Fruit fly (Drosophila melanogaster) whole organism, embryonic: ENCODE data around the gene CG5715.

ENCODE experiments used
- Abd-B ChIP-seq: fragments of 200-800 bp; sonication (Bioruptor generic); optimal IDR thresholded peaks from 2 replicates; lab custom pipeline; 2018; ENCODE audit warnings: missing biosample characterization, mild to moderate bottlenecking, missing genetic modification characterization, moderate library complexity
- C15 ChIP-seq: fragments of 200-800 bp; sonication (Bioruptor generic); IDR thresholded peaks from 3 replicates; pipeline ENCODE4 v1.3.6; 2022; ENCODE audit warnings: missing biosample characterization, missing genetic modification characterization
- CG1024 ChIP-seq: fragments of 200-800 bp; sonication (Bioruptor generic); IDR thresholded peaks from 2 replicates; pipeline ENCODE4 v1.3.6; 2022; ENCODE audit warnings: missing biosample characterization, missing genetic modification characterization
- CG10979 ChIP-seq: fragments of 200-800 bp; sonication (Bioruptor generic); optimal IDR thresholded peaks from 2 replicates; lab custom pipeline; 2018; ENCODE audit warnings: missing biosample characterization, mild to moderate bottlenecking, missing genetic modification characterization, moderate library complexity
- CG12236 ChIP-seq: fragments of 200-800 bp; sonication (Bioruptor generic); optimal IDR thresholded peaks from 2 replicates; lab custom pipeline; 2016; ENCODE audit warnings: missing biosample characterization, missing genetic modification characterization
- CG12391 ChIP-seq: fragments of 200-800 bp; sonication (Bioruptor generic); optimal IDR thresholded peaks from 3 replicates; lab custom pipeline; 2018; ENCODE audit warnings: missing biosample characterization, mild to moderate bottlenecking, missing genetic modification characterization, moderate library complexity
- CG15011 ChIP-seq: fragments of 200-800 bp; sonication (Bioruptor generic); optimal IDR thresholded peaks from 3 replicates; lab custom pipeline; 2018; ENCODE audit warnings: missing biosample characterization, mild to moderate bottlenecking, missing genetic modification characterization
- CG15073 ChIP-seq: fragments of 200-800 bp; sonication (Bioruptor generic); optimal IDR thresholded peaks from 2 replicates; lab custom pipeline; 2016; ENCODE audit warnings: missing biosample characterization, missing genetic modification characterization
- CG17328 ChIP-seq: fragments of 200-800 bp; sonication (Bioruptor generic); IDR thresholded peaks from 2 replicates; pipeline ENCODE4 v1.3.6; 2022; ENCODE audit warnings: missing biosample characterization, missing genetic modification characterization
- CG17568 ChIP-seq: fragments of 200-800 bp; sonication (Bioruptor generic); optimal IDR thresholded peaks from 2 replicates; lab custom pipeline; 2018; ENCODE audit warnings: missing biosample characterization, mild to moderate bottlenecking, missing genetic modification characterization, moderate library complexity
- CG2120 ChIP-seq: fragments of 200-800 bp; sonication (Bioruptor generic); optimal IDR thresholded peaks from 3 replicates; lab custom pipeline; 2016; ENCODE audit warnings: missing biosample characterization, missing genetic modification characterization
- CG2202 ChIP-seq: fragments of 200-800 bp; sonication (Bioruptor generic); optimal IDR thresholded peaks from 2 replicates; lab custom pipeline; 2018; ENCODE audit warnings: missing biosample characterization, mild to moderate bottlenecking, missing genetic modification characterization
- CG31224 ChIP-seq: fragments of 200-800 bp; sonication (Bioruptor generic); IDR thresholded peaks from 2 replicates; pipeline ENCODE4 v1.3.6; 2022; ENCODE audit warnings: missing biosample characterization, missing genetic modification characterization
- CG33213 ChIP-seq: fragments of 200-800 bp; sonication (Bioruptor generic); optimal IDR thresholded peaks from 3 replicates; lab custom pipeline; 2016; ENCODE audit warnings: missing biosample characterization, missing genetic modification characterization
- CG43689 ChIP-seq: fragments of 200-800 bp; sonication (Bioruptor generic); IDR thresholded peaks from 2 replicates; pipeline ENCODE4 v1.3.6; 2022; ENCODE audit warnings: missing biosample characterization, missing genetic modification characterization
- CG7786 ChIP-seq: fragments of 200-800 bp; sonication (Bioruptor generic); optimal IDR thresholded peaks from 2 replicates; lab custom pipeline; 2016; ENCODE audit warnings: missing biosample characterization, missing genetic modification characterization
- Camta ChIP-seq: fragments of 200-800 bp; sonication (Bioruptor generic); optimal IDR thresholded peaks from 2 replicates; lab custom pipeline; 2016; ENCODE audit warnings: missing biosample characterization, missing genetic modification characterization
- CkIIα-i1 ChIP-seq: fragments of 200-800 bp; sonication (Bioruptor generic); IDR thresholded peaks from 2 replicates; pipeline ENCODE4 v1.3.6; 2022; ENCODE audit warnings: missing biosample characterization, missing genetic modification characterization
- Dad ChIP-seq: fragments of 200-800 bp; sonication (Bioruptor generic); optimal IDR thresholded peaks from 3 replicates; lab custom pipeline; 2016; ENCODE audit warnings: missing biosample characterization, missing genetic modification characterization
- Dip2 ChIP-seq: fragments of 200-800 bp; sonication (Bioruptor generic); IDR thresholded peaks from 2 replicates; pipeline ENCODE4 v1.3.6; 2022; ENCODE audit warnings: missing biosample characterization, missing genetic modification characterization
- Elba2 ChIP-seq: fragments of 200-800 bp; sonication (Bioruptor generic); optimal IDR thresholded peaks from 3 replicates; lab custom pipeline; 2016; ENCODE audit warnings: missing biosample characterization, missing genetic modification characterization
- Ets97D ChIP-seq: fragments of 200-800 bp; sonication (Bioruptor generic); optimal IDR thresholded peaks from 3 replicates; lab custom pipeline; 2016; ENCODE audit warnings: missing biosample characterization, missing genetic modification characterization
- Gug ChIP-seq: fragments of 200-800 bp; sonication (Bioruptor generic); IDR thresholded peaks from 4 replicates; pipeline ENCODE4 v1.3.6; 2022; ENCODE audit warnings: missing biosample characterization, missing genetic modification characterization
- Hand ChIP-seq: fragments of 200-800 bp; sonication (Bioruptor generic); optimal IDR thresholded peaks from 2 replicates; lab custom pipeline; 2017; ENCODE audit warnings: mild to moderate bottlenecking, missing biosample characterization, missing genetic modification reagents, missing genetic modification characterization
- Hmx ChIP-seq: fragments of 200-800 bp; sonication (Bioruptor generic); optimal IDR thresholded peaks from 2 replicates; lab custom pipeline; 2016; ENCODE audit warnings: missing biosample characterization, missing genetic modification characterization
- Hr39 ChIP-seq: fragments of >200 bp; optimal IDR thresholded peaks from 2 replicates; lab custom pipeline; 2017
- Hr51 ChIP-seq, 2 experiments: fragments of 200-800 bp; sonication (Bioruptor generic); optimal IDR thresholded peaks; 2 replicates in 1 of 2; 3 replicates in 1 of 2; lab custom pipeline; 2016 to 2018; ENCODE audit warnings: missing biosample characterization in 2 of 2, missing genetic modification characterization in 2 of 2, mild to moderate bottlenecking in 1 of 2, moderate library complexity in 1 of 2
- Sin3A ChIP-seq: fragments of >200 bp; optimal IDR thresholded peaks from 2 replicates; lab custom pipeline; 2018
- Sox100B ChIP-seq: fragments of 200-800 bp; sonication (Bioruptor generic); optimal IDR thresholded peaks from 3 replicates; lab custom pipeline; 2018; ENCODE audit warnings: missing biosample characterization, mild to moderate bottlenecking, missing genetic modification characterization
- ab ChIP-seq: fragments of 200-800 bp; sonication (Bioruptor generic); optimal IDR thresholded peaks from 2 replicates; lab custom pipeline; 2016; ENCODE audit warnings: missing biosample characterization, missing genetic modification characterization
- btn ChIP-seq: fragments of 200-800 bp; sonication (Bioruptor generic); optimal IDR thresholded peaks from 2 replicates; lab custom pipeline; 2016; ENCODE audit warnings: missing biosample characterization, missing genetic modification characterization
- cg ChIP-seq: fragments of 200-800 bp; sonication (Bioruptor generic); optimal IDR thresholded peaks from 3 replicates; lab custom pipeline; 2019; ENCODE audit warnings: missing biosample characterization, mild to moderate bottlenecking, missing genetic modification characterization, moderate library complexity
- chinmo ChIP-seq: fragments of 200-800 bp; sonication (Bioruptor generic); IDR thresholded peaks from 4 replicates; pipeline ENCODE4 v1.3.6; 2022; ENCODE audit warnings: missing biosample characterization, missing genetic modification characterization; ENCODE audit not compliant: partially characterized antibody
- crc ChIP-seq: fragments of 200-800 bp; sonication (Bioruptor generic); optimal IDR thresholded peaks from 2 replicates; lab custom pipeline; 2016; ENCODE audit warnings: missing biosample characterization, missing genetic modification characterization
- croc ChIP-seq: fragments of 200-800 bp; sonication (Bioruptor generic); conservative IDR thresholded peaks from 3 replicates; pipeline ENCODE4 v1.3.6; 2022; ENCODE audit warnings: missing biosample characterization, missing genetic modification characterization
- danr ChIP-seq: fragments of 200-800 bp; sonication (Bioruptor generic); IDR thresholded peaks from 2 replicates; pipeline ENCODE4 v1.3.6; 2022; ENCODE audit warnings: missing biosample characterization, missing genetic modification characterization
- dmrt11E ChIP-seq: fragments of 200-800 bp; sonication (Bioruptor generic); optimal IDR thresholded peaks from 3 replicates; lab custom pipeline; 2018; ENCODE audit warnings: missing biosample characterization, mild to moderate bottlenecking, missing genetic modification characterization, moderate library complexity
- fd102C ChIP-seq: fragments of 200-800 bp; sonication (Bioruptor generic); optimal IDR thresholded peaks from 2 replicates; lab custom pipeline; 2018; ENCODE audit warnings: missing biosample characterization, mild to moderate bottlenecking, missing genetic modification characterization, moderate library complexity
- ftz-f1 ChIP-seq: fragments of 200-800 bp; sonication (Bioruptor generic); optimal IDR thresholded peaks from 2 replicates; lab custom pipeline; 2016; ENCODE audit warnings: missing biosample characterization, missing genetic modification characterization
- gcm ChIP-seq: fragments of 200-800 bp; sonication (Bioruptor generic); optimal IDR thresholded peaks from 2 replicates; lab custom pipeline; 2019; ENCODE audit warnings: missing biosample characterization, mild to moderate bottlenecking, missing genetic modification characterization, moderate library complexity
- h ChIP-seq: fragments of >200 bp; optimal IDR thresholded peaks from 2 replicates; lab custom pipeline; 2017
- kah ChIP-seq: fragments of 200-800 bp; sonication (Bioruptor generic); optimal IDR thresholded peaks from 2 replicates; lab custom pipeline; 2018; ENCODE audit warnings: missing biosample characterization, mild to moderate bottlenecking, missing genetic modification characterization
- lbe ChIP-seq: fragments of 200-800 bp; sonication (Bioruptor generic); optimal IDR thresholded peaks from 2 replicates; lab custom pipeline; 2016; ENCODE audit warnings: missing biosample characterization, mild to moderate bottlenecking, missing genetic modification characterization
- luna ChIP-seq: fragments of 200-800 bp; sonication (Bioruptor generic); optimal IDR thresholded peaks from 2 replicates; lab custom pipeline; 2016; ENCODE audit warnings: missing biosample characterization, missing genetic modification characterization
- mirr ChIP-seq: fragments of 200-800 bp; sonication (Bioruptor generic); optimal IDR thresholded peaks from 3 replicates; lab custom pipeline; 2018; ENCODE audit warnings: missing biosample characterization, mild to moderate bottlenecking, missing genetic modification characterization
- mld ChIP-seq: fragments of 200-800 bp; sonication (Bioruptor generic); IDR thresholded peaks from 3 replicates; pipeline ENCODE4 v1.3.6; 2022; ENCODE audit warnings: missing biosample characterization, missing genetic modification characterization; ENCODE audit not compliant: partially characterized antibody
- odd ChIP-seq: fragments of 200-800 bp; sonication (Bioruptor generic); optimal IDR thresholded peaks from 2 replicates; lab custom pipeline; 2017; ENCODE audit warnings: missing biosample characterization, mild to moderate bottlenecking, missing genetic modification characterization
- otp ChIP-seq: fragments of 200-800 bp; sonication (Bioruptor generic); IDR thresholded peaks from 3 replicates; pipeline ENCODE4, ENCODE4 v1.3.6; 2022; ENCODE audit warnings: missing biosample characterization, missing genetic modification characterization
- pan ChIP-seq, 4 experiments: fragments of >200 bp in 3 of 4; fragments of 200-800 bp in 1 of 4; sonication (Bioruptor generic) in 1 of 4; optimal IDR thresholded peaks in 3 of 4; IDR thresholded peaks in 1 of 4; 2 replicates each; pipeline versions ENCODE4 v1.3.6 to Lab custom; 2017 to 2022; ENCODE audit warnings: missing biosample characterization in 2 of 4, missing genetic modification characterization in 2 of 4, mixed read lengths in 1 of 4
- pb ChIP-seq: fragments of 200-800 bp; sonication (Bioruptor generic); optimal IDR thresholded peaks from 3 replicates; lab custom pipeline; 2016; ENCODE audit warnings: missing biosample characterization, missing genetic modification characterization
- sqz ChIP-seq: fragments of 200-800 bp; sonication (Bioruptor generic); optimal IDR thresholded peaks from 3 replicates; lab custom pipeline; 2018; ENCODE audit warnings: missing biosample characterization, mild to moderate bottlenecking, missing genetic modification characterization
- ssp ChIP-seq: fragments of 200-800 bp; sonication (Bioruptor generic); IDR thresholded peaks from 2 replicates; pipeline ENCODE4 v1.3.6; 2022; ENCODE audit warnings: missing biosample characterization, missing genetic modification characterization

The CG5715 gene

DNA sequence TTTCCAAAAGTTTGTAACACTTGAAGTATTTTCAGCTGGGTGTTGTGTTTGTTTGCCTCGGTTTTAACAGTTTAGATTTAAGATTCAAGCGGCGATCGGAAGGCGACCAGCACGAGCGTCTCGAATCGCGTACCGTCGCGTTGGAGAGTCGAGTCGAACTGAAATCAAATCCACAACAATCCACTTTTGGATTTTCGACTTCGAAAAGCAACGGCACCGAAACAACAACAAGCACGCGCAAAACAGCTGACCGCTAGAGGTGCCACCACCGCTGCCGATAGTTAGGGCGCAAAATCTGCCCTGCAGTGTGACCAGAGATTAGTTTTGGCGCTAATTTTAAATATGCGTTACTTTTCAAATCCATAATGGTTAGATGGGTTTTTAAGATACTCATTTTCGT lies 23.1 kb downstream of the CG5715 start, which contains the start of gene jar (continued):
- no peak for TF ChIP-seq danr (GFP tag; lab: Robert Waterston, UW)
- no peak for TF ChIP-seq Hr39 (lab: Kevin White, UChicago)
- peak; percentile 21 for TF ChIP-seq fd102C (GFP tag; lab: Kevin White, UChicago)
- no peak for TF ChIP-seq CG7786 (GFP tag; lab: Kevin White, UChicago)
- TF ChIP-seq pb = peak; percentile 28
- TF ChIP-seq CG17568 (GFP tag; lab: Kevin White, UChicago) = no peak
- peak; percentile 35 for TF ChIP-seq CG10979
- no peak for TF ChIP-seq Camta (GFP tag; lab: Kevin White, UChicago)
- TF ChIP-seq croc (GFP tag; lab: Robert Waterston, UW) = no peak
- TF ChIP-seq Hmx = no peak
- no peak for TF ChIP-seq ab (GFP tag; lab: Kevin White, UChicago)
- peak; percentile 49 for TF ChIP-seq Sin3A
- no peak for TF ChIP-seq Elba2 (GFP tag; lab: Kevin White, UChicago)
- TF ChIP-seq sqz (GFP tag; lab: Kevin White, UChicago) = peak; percentile 43
- no peak for TF ChIP-seq C15 (GFP tag; lab: Robert Waterston, UW)
- no peak for TF ChIP-seq dmrt11E
- peak; percentile 27 for TF ChIP-seq Dad (GFP tag; lab: Kevin White, UChicago)
- TF ChIP-seq gcm (GFP tag; lab: Kevin White, UChicago) = peak; percentile 63
- peak; percentile 35 for TF ChIP-seq CG17328 (GFP tag; lab: Robert Waterston, UW)
- no peak for TF ChIP-seq CkIIα-i1 (GFP tag; lab: Robert Waterston, UW)
- no peak for TF ChIP-seq Abd-B (GFP tag; lab: Kevin White, UChicago)
- no peak for TF ChIP-seq Sox100B
- no peak for TF ChIP-seq ssp (GFP tag; lab: Robert Waterston, UW)
- TF ChIP-seq Dip2 (GFP tag; lab: Robert Waterston, UW) = no peak
- TF ChIP-seq odd (GFP tag; lab: Kevin White, UChicago) = peak; percentile 22
- TF ChIP-seq Ets97D = peak; percentile 75
- TF ChIP-seq kah (GFP tag; lab: Kevin White, UChicago) = peak; percentile 34
- peak; percentile 69 for TF ChIP-seq mirr (GFP tag; lab: Kevin White, UChicago)
- TF ChIP-seq h (lab: Kevin White, UChicago) = no peak
- peak; percentile 24 for TF ChIP-seq CG2202 (tag; lab: Kevin White, UChicago)
- peak; percentile 37 for TF ChIP-seq lbe (GFP tag; lab: Kevin White, UChicago)
- peak; percentile 45 for TF ChIP-seq CG1024 (GFP tag; lab: Robert Waterston, UW)
- no peak for TF ChIP-seq crc (GFP tag; lab: Kevin White, UChicago)
- peak; percentile 27 for TF ChIP-seq cg (GFP tag; lab: Kevin White, UChicago)
- peak; percentile 11 for TF ChIP-seq CG2120 (GFP tag; lab: Kevin White, UChicago)
- TF ChIP-seq CG15011 (GFP tag; lab: Kevin White, UChicago) = no peak
- no peak for TF ChIP-seq CG43689 (GFP tag; lab: Robert Waterston, UW)
- peak; percentile 62 for TF ChIP-seq CG33213
- TF ChIP-seq CG12391 (tag; lab: Kevin White, UChicago) = peak; percentile 55
- no peak for TF ChIP-seq Hand (GFP tag; lab: Kevin White, UChicago)
- no peak for TF ChIP-seq Hr51 (GFP tag; optimal IDR thresholded peaks at IDR 0.05; lab: Kevin White, UChicago)
- TF ChIP-seq chinmo (GFP tag; lab: Robert Waterston, UW) = peak; percentile 95; the same call in 3 of the 4 replicates
- no peak for TF ChIP-seq luna (GFP tag; lab: Kevin White, UChicago)
- TF ChIP-seq otp = peak; percentile 61; the same call in 1 of the 3 replicates
- TF ChIP-seq CG12236 (GFP tag; lab: Kevin White, UChicago) = no peak
- no peak for TF ChIP-seq btn (GFP tag; lab: Kevin White, UChicago)
- no peak for TF ChIP-seq pan (optimal IDR thresholded peaks at IDR 0.05; lab: Kevin White, UChicago)
- TF ChIP-seq pan (GFP tag; optimal IDR thresholded peaks at IDR 0.05 in 1 of 2, IDR thresholded peaks at IDR 0.05 in 1 of 2) = no peak
- no peak for TF ChIP-seq Gug
- TF ChIP-seq mld (GFP tag; lab: Robert Waterston, UW) = peak; percentile 70; the same call in 2 of the 3 replicates
- TF ChIP-seq CG15073 (GFP tag; lab: Kevin White, UChicago) = no peak
- TF ChIP-seq CG31224 (GFP tag; lab: Robert Waterston, UW) = no peak
- no peak for TF ChIP-seq ftz-f1 (GFP tag; lab: Kevin White, UChicago)
